Fruit fly (Drosophila melanogaster): Measurements from ENCODE around the gene Fer1.

Fer1 gene

DNA sequence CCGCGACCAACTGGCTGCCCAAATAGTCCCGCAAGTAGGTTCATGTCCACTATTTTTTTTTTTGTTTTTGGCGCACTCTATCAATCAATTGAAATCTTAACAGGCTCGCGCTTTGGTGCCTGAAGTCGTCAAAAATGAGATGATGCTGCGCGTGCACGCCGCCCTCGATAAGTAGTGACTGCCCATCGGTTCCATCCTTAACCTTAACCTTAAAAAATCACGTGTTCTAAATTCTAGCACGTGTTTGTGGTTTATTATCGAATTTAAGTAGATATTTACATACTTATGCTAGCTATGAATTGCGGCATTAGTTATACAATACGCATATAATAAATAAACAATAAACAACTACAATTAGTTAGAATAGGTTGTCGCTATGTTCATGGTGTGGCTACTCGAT is 41.6 kb upstream of the Fer1 start:
- no peak for TF ChIP-seq D19A (tag; optimal IDR thresholded peaks at IDR 0.05)
- no peak for TF ChIP-seq CG30020 (tag; optimal IDR thresholded peaks at IDR 0.05)
- TF ChIP-seq CG12744 (GFP tag; optimal IDR thresholded peaks at IDR 0.05): no peak
- TF ChIP-seq pum (GFP tag; optimal IDR thresholded peaks at IDR 0.05): no peak
- no peak for TF ChIP-seq sens-2 (GFP tag; IDR thresholded peaks at IDR 0.05)
- peak; percentile 84 for TF ChIP-seq bigmax (GFP tag; optimal IDR thresholded peaks at IDR 0.05)
- TF ChIP-seq CG7372 (GFP tag; IDR thresholded peaks at IDR 0.05): no peak
- 0 out of 3 replicates have a peak, but pooled peaks have one; percentile 33 for TF ChIP-seq zen2 (GFP tag; IDR thresholded peaks at IDR 0.05; ENCODE audit: partially characterized antibody)
- peak; percentile 15 for TF ChIP-seq Med (GFP tag)
- peak; percentile 74 for TF ChIP-seq dm (GFP tag; optimal IDR thresholded peaks at IDR 0.05)
- no peak for TF ChIP-seq ase (GFP tag; IDR thresholded peaks at IDR 0.05)
- no peak for TF ChIP-seq Pdp1 (GFP tag; optimal IDR thresholded peaks at IDR 0.05)
- 0 out of 3 replicates have a peak, but pooled peaks have one; percentile 18 for TF ChIP-seq row (GFP tag; IDR thresholded peaks at IDR 0.05)
- peak; percentile 90 for TF ChIP-seq CG3995 (GFP tag; optimal IDR thresholded peaks at IDR 0.05)
- no peak for TF ChIP-seq HLH4C (GFP tag; IDR thresholded peaks at IDR 0.05; ENCODE audit: partially characterized antibody)
- peak; percentile 6 for TF ChIP-seq BEAF-32 (GFP tag; optimal IDR thresholded peaks at IDR 0.05)
- 0 out of 2 replicates have a peak, but pooled peaks have one; percentile 38 for TF ChIP-seq ara (GFP tag; IDR thresholded peaks at IDR 0.05)
- TF ChIP-seq zfh1 (GFP tag; IDR thresholded peaks at IDR 0.05): no peak

- TF ChIP-seq corto (GFP tag; optimal IDR thresholded peaks at IDR 0.05) (peak; percentile 4), Dll (GFP tag; IDR thresholded peaks at IDR 0.05; ENCODE audit: partially characterized antibody) (peak; percentile 41; the same call in 2 of the 4 replicates), CG32532 (GFP tag; IDR thresholded peaks at IDR 0.05) (0 out of 2 replicates have a peak, but pooled peaks have one; percentile 21), CG3163 (GFP tag; optimal IDR thresholded peaks at IDR 0.05) (peak; percentile 17), wek (GFP tag; optimal IDR thresholded peaks at IDR 0.05) (peak; percentile 5), Med (GFP tag) (peak; percentile 78), Hr39 (optimal IDR thresholded peaks at IDR 0.05) (no peak), yki (optimal IDR thresholded peaks at IDR 0.05) (peak; percentile 91), CG5180 (GFP tag; optimal IDR thresholded peaks at IDR 0.05) (peak; percentile 75), CG8478 (optimal IDR thresholded peaks at IDR 0.05) (no peak), pan (optimal IDR thresholded peaks at IDR 0.05) (no peak), pan (GFP tag; optimal IDR thresholded peaks at IDR 0.05 in 1 of 2, IDR thresholded peaks at IDR 0.05 in 1 of 2) (peak in 1 of 2 experiments; percentile 21), abd-A (tag; optimal IDR thresholded peaks at IDR 0.05) (peak; percentile 84), CG7987 (GFP tag; optimal IDR thresholded peaks at IDR 0.05) (peak; percentile 46), dmrt11E (tag; optimal IDR thresholded peaks at IDR 0.05) (no peak), Jarid2 (GFP tag; optimal IDR thresholded peaks at IDR 0.05) (no peak), fd64A (GFP tag; optimal IDR thresholded peaks at IDR 0.05) (peak; percentile 19), CG3838 (GFP tag; optimal IDR thresholded peaks at IDR 0.05) (peak; percentile 1), H2.0 (GFP tag; IDR thresholded peaks at IDR 0.05) (no peak), Drgx (GFP tag; IDR thresholded peaks at IDR 0.05) (0 out of 2 replicates have a peak, but pooled peaks have one; percentile 16), CG17612 (GFP tag; IDR thresholded peaks at IDR 0.05) (no peak), zfh1 (GFP tag; IDR thresholded peaks at IDR 0.05) (peak; percentile 36; the same call in 1 of the 3 replicates), CG4707 (GFP tag; optimal IDR thresholded peaks at IDR 0.05) (peak; percentile 42), pros (GFP tag; optimal IDR thresholded peaks at IDR 0.05) (peak; percentile 83), CG12219 (GFP tag; optimal IDR thresholded peaks at IDR 0.05) (peak; percentile 60), CG11504 (tag; optimal IDR thresholded peaks at IDR 0.05) (peak; percentile 81), CG16779 (GFP tag; IDR thresholded peaks at IDR 0.05) (no peak), twi (tag; optimal IDR thresholded peaks at IDR 0.05) (peak; percentile 94), da (GFP tag; optimal IDR thresholded peaks at IDR 0.05) (no peak), crol (GFP tag; IDR thresholded peaks at IDR 0.05) (peak; percentile 91), Myb (GFP tag; optimal IDR thresholded peaks at IDR 0.05) (no peak), hkb (optimal IDR thresholded peaks at IDR 0.05) (no peak), hkb (GFP tag; IDR thresholded peaks at IDR 0.05) (peak; percentile 23; the same call in 1 of the 2 replicates)
These were observed 32.9 kb upstream of the Fer1 start for dm6 chr3R:7102853-7103833.

Data from whole organism, embryonic.